Worm (Caenorhabditis elegans) whole organism, L2 larva: ENCODE results near the gene cgr-1.

Experiments
- alr-1 ChIP-seq: fragments of 150-350 bp; optimal IDR thresholded peaks from 2 replicates; lab custom pipeline; 2014; ENCODE audit warnings: missing biosample characterization, missing genetic modification characterization
- aly-2 ChIP-seq: fragments of 150-350 bp; optimal IDR thresholded peaks from 2 replicates; lab custom pipeline; 2014; ENCODE audit warnings: missing biosample characterization, missing genetic modification characterization
- blmp-1 ChIP-seq: sonication (generic microtip); optimal IDR thresholded peaks from 2 replicates; lab custom pipeline; 2017; ENCODE audit warnings: missing genetic modification characterization, mild to moderate bottlenecking, missing compliant biosample characterization, antibody characterized with exemption, moderate library complexity; ENCODE audit not compliant: insufficient read depth
- ceh-16 ChIP-seq: fragments of 150-350 bp; optimal IDR thresholded peaks from 2 replicates; lab custom pipeline; 2014; ENCODE audit warnings: missing biosample characterization, missing genetic modification characterization
- ceh-82 ChIP-seq: fragments of 150-350 bp; optimal IDR thresholded peaks from 2 replicates; lab custom pipeline; 2014; ENCODE audit warnings: missing biosample characterization, missing genetic modification characterization
- crh-2 ChIP-seq: sonication (generic microtip); optimal IDR thresholded peaks from 2 replicates; lab custom pipeline; 2017; ENCODE audit warnings: missing biosample characterization, missing genetic modification characterization
- egl-27 ChIP-seq: sonication (generic microtip); optimal IDR thresholded peaks from 3 replicates; lab custom pipeline; 2017; ENCODE audit warnings: missing biosample characterization, missing genetic modification reagents, missing genetic modification characterization
- elt-1 ChIP-seq: fragments of 150-350 bp; optimal IDR thresholded peaks from 2 replicates; lab custom pipeline; 2014; ENCODE audit warnings: missing biosample characterization, missing genetic modification characterization
- elt-3 ChIP-seq: sonication (generic microtip); optimal IDR thresholded peaks from 2 replicates; lab custom pipeline; 2017; ENCODE audit warnings: missing biosample characterization, missing genetic modification characterization
- fos-1 ChIP-seq: fragments of 150-350 bp; optimal IDR thresholded peaks from 2 replicates; lab custom pipeline; 2014; ENCODE audit warnings: missing biosample characterization, missing genetic modification characterization
- gmeb-1 ChIP-seq: fragments of 150-350 bp; optimal IDR thresholded peaks from 2 replicates; lab custom pipeline; 2014; ENCODE audit warnings: missing biosample characterization, missing genetic modification characterization
- lin-11 ChIP-seq: fragments of 150-350 bp; sonication (generic microtip); optimal IDR thresholded peaks from 2 replicates; lab custom pipeline; 2014; ENCODE audit warnings: missing biosample characterization, missing genetic modification characterization, inconsistent platforms, mixed read lengths
- lin-13 ChIP-seq: fragments of 150-350 bp; optimal IDR thresholded peaks from 2 replicates; lab custom pipeline; 2014; ENCODE audit warnings: missing biosample characterization, missing genetic modification reagents, missing genetic modification characterization
- lin-39 ChIP-seq: fragments of 150-350 bp; optimal IDR thresholded peaks from 2 replicates; lab custom pipeline; 2014; ENCODE audit warnings: missing biosample characterization, missing genetic modification reagents, missing genetic modification characterization
- lsy-2 ChIP-seq, 2 experiments: fragments of 150-350 bp in 1 of 2; sonication (generic microtip) in 1 of 2; optimal IDR thresholded peaks; 2 replicates each; lab custom pipeline; 2014 to 2017; ENCODE audit warnings: missing biosample characterization in 2 of 2, missing genetic modification characterization in 2 of 2
- mbf-1 ChIP-seq: sonication (generic microtip); optimal IDR thresholded peaks from 2 replicates; lab custom pipeline; 2017; ENCODE audit warnings: missing biosample characterization, missing genetic modification characterization
- mdl-1 ChIP-seq, 2 experiments: fragments of 150-350 bp in 1 of 2; sonication (generic microtip) in 1 of 2; optimal IDR thresholded peaks; 2 replicates each; lab custom pipeline; 2017; ENCODE audit warnings: missing biosample characterization in 2 of 2, missing genetic modification characterization in 2 of 2
- nhr-10 ChIP-seq: sonication (generic microtip); optimal IDR thresholded peaks from 2 replicates; lab custom pipeline; 2017; ENCODE audit warnings: missing biosample characterization, missing genetic modification characterization
- nhr-12 ChIP-seq: fragments of 150-350 bp; optimal IDR thresholded peaks from 2 replicates; lab custom pipeline; 2014; ENCODE audit warnings: missing biosample characterization, missing genetic modification characterization
- nhr-129 ChIP-seq: fragments of 150-350 bp; optimal IDR thresholded peaks from 2 replicates; lab custom pipeline; 2014; ENCODE audit warnings: missing biosample characterization, missing genetic modification characterization
- nhr-21 ChIP-seq: fragments of 150-350 bp; optimal IDR thresholded peaks from 2 replicates; lab custom pipeline; 2014; ENCODE audit warnings: missing biosample characterization, missing genetic modification characterization
- nhr-23 ChIP-seq: fragments of 150-350 bp; optimal IDR thresholded peaks from 2 replicates; lab custom pipeline; 2014; ENCODE audit warnings: missing biosample characterization, missing genetic modification reagents, missing genetic modification characterization
- nhr-25 ChIP-seq: fragments of 150-350 bp; sonication (generic microtip); optimal IDR thresholded peaks from 3 replicates; lab custom pipeline; 2014; ENCODE audit warnings: missing biosample characterization, missing genetic modification characterization
- nhr-77 ChIP-seq: fragments of 150-350 bp; optimal IDR thresholded peaks from 2 replicates; lab custom pipeline; 2014; ENCODE audit warnings: missing biosample characterization, missing genetic modification characterization
- peb-1 ChIP-seq: fragments of 150-350 bp; optimal IDR thresholded peaks from 2 replicates; lab custom pipeline; 2014; ENCODE audit warnings: missing biosample characterization, missing genetic modification characterization
- skn-1 ChIP-seq: sonication (generic microtip); optimal IDR thresholded peaks from 2 replicates; lab custom pipeline; 2017; ENCODE audit warnings: missing biosample characterization, missing genetic modification characterization
- sma-3 ChIP-seq: sonication (generic microtip); optimal IDR thresholded peaks from 2 replicates; lab custom pipeline; 2016; ENCODE audit warnings: missing genetic modification reagents, missing genetic modification characterization, missing compliant biosample characterization
- sma-9 ChIP-seq, 2 experiments: fragments of 150-350 bp in 1 of 2; sonication (generic microtip) in 1 of 2; optimal IDR thresholded peaks; 2 replicates each; lab custom pipeline; 2014 to 2016; ENCODE audit warnings: missing genetic modification characterization in 2 of 2, mild to moderate bottlenecking in 1 of 2, missing biosample characterization in 1 of 2, missing compliant biosample characterization in 1 of 2, missing genetic modification reagents in 1 of 2, moderate library complexity in 1 of 2
- snpc-4 ChIP-seq: fragments of 150-350 bp; optimal IDR thresholded peaks from 2 replicates; lab custom pipeline; 2014; ENCODE audit warnings: missing biosample characterization, missing genetic modification characterization
- unc-39 ChIP-seq: fragments of 150-350 bp; optimal IDR thresholded peaks from 2 replicates; lab custom pipeline; 2014; ENCODE audit warnings: missing biosample characterization, missing genetic modification characterization
- unc-55 ChIP-seq: fragments of 150-350 bp; sonication (generic microtip); optimal IDR thresholded peaks from 3 replicates; lab custom pipeline; 2014; ENCODE audit warnings: missing biosample characterization, missing genetic modification reagents, missing genetic modification characterization
- zag-1 ChIP-seq: fragments of 150-350 bp; optimal IDR thresholded peaks from 2 replicates; lab custom pipeline; 2014; ENCODE audit warnings: missing biosample characterization, missing genetic modification characterization
- ztf-4 ChIP-seq: fragments of 150-350 bp; optimal IDR thresholded peaks from 2 replicates; lab custom pipeline; 2014; ENCODE audit warnings: missing biosample characterization, missing genetic modification characterization

The cgr-1 gene

DNA sequence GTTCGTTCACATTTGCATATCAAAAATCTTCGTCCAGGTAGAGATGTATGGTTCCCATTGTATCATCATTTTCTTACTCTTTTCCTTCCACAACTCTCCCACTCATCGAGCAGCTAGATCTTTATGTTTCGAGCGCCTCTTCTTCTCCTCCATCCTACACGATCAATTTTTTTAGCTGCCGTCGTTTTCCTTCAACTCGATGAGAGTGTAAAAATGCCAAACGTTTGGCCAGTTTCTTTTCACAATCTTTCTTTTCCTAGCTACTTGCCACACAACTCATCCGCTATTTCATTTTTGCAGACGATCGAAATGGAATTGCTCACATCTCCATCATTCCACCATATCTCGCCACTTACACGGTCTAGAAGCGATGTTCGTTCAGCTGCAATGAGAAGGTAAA, 1.3 kb upstream of the cgr-1 start, which contains the start of gene C18B2.3:
TSS of gene C18B2.3 (plus strand) at position 301 of the 400 bp plus-strand sequence.
- no peak for TF ChIP-seq sma-3 (GFP tag; lab: Kevin White, UChicago)
- no peak for TF ChIP-seq nhr-12 (tag; lab: Kevin White, UChicago)
- no peak for TF ChIP-seq elt-1 (tag; lab: Kevin White, UChicago)
- TF ChIP-seq lsy-2 (tag; optimal IDR thresholded peaks at IDR 0.05; lab: Kevin White, UChicago), result no peak
- no peak for TF ChIP-seq lin-11 (tag; lab: Kevin White, UChicago)
- TF ChIP-seq snpc-4 (tag; lab: Kevin White, UChicago), result no peak
- no peak for TF ChIP-seq peb-1 (tag; lab: Kevin White, UChicago)
- no peak for TF ChIP-seq nhr-23
- TF ChIP-seq sma-9 (GFP tag; optimal IDR thresholded peaks at IDR 0.05; lab: Kevin White, UChicago), result no peak
- TF ChIP-seq sma-9 (tag; optimal IDR thresholded peaks at IDR 0.05; lab: Kevin White, UChicago), result no peak
- TF ChIP-seq ztf-4, result no peak
- TF ChIP-seq unc-55 (GFP tag; lab: Kevin White, UChicago), result no peak
- TF ChIP-seq elt-3 (tag; lab: Kevin White, UChicago), result no peak

DNA sequence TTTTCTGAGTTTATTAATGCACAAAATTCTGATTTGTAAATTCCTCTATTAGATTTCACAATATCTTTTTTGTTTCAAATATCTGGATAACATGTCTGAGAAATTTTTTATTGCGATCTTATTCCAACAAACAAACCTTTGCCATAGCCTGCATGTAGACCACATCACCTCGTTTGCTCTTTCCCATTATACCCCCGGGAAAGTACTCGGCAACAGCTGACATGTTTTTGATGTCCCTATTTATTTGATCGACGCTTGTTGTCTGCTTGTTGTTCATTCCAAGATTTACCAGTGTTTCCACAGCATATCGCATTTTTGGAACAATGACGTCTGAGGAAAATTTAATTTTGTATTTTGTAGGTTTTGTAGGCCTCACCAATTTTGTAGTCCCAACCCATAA, 397 bp downstream of the cgr-1 start:
- TF ChIP-seq skn-1 (tag; lab: Kevin White, UChicago) (no peak), nhr-10 (tag; lab: Kevin White, UChicago) (no peak), zag-1 (no peak), ceh-82 (tag; lab: Kevin White, UChicago) (no peak), lin-13 (GFP tag; lab: Kevin White, UChicago) (no peak), fos-1 (no peak), nhr-25 (tag; lab: Kevin White, UChicago) (no peak), unc-39 (no peak), lin-39 (tag; lab: Kevin White, UChicago) (no peak)
- TF ChIP-seq, all 48 proteins: peak for 0

DNA sequence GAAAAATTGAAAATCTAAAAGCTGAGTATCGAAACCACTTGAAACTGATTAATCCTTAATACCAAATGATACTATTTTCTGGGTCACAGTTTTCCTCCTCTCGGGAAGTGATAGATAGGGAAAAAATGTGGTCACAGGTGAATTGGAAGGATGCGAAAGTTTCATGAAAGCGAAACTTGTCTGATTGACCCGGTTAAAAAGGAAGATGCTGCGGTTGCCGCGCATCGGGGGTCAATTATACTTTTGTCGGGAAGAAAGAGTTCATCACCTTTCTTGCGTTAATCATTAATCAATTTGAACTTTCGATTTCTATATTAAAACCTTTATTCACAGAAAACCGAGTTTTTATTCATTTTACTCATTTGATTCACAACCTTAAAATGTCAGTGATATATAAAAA, 3.3 kb downstream of the cgr-1 start:
- TF ChIP-seq gmeb-1 (tag; lab: Kevin White, UChicago) (no peak), mbf-1 (tag; lab: Kevin White, UChicago) (no peak), peb-1 (tag; lab: Kevin White, UChicago) (no peak), alr-1 (no peak), ztf-4 (no peak)

DNA sequence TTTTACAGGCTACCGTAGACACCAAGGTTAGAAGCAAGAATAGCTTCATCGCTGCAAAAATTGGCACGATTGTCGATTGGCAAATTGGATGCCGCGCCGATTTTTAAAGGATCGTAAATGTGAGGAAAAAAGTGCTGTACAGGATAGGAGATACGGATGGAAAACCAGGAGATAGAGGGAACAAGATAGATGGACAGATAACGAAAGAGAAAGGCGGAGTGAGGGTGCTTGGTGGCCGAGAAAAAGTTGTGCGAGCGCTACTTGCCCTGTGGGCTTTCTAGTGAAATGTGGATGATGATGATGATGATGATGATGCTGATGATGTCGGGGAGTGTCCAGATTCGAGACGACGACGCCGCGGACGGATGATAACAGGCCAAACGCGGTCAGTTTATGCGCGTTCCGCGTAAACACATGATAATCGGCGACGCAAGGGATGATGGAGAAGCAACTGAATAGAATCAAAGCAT, 3.9 kb downstream of the cgr-1 start, which contains the start of gene T27A10.6:
TSS of gene T27A10.6 (minus strand) at position 51 of the 470 bp plus-strand sequence.
- TF ChIP-seq blmp-1 (tag; lab: Kevin White, UChicago) (peak; percentile 29), mbf-1 (tag; lab: Kevin White, UChicago) (no peak), nhr-21 (tag; lab: Kevin White, UChicago) (peak; percentile 25)
- TF ChIP-seq, all 48 proteins: peak for 2

DNA sequence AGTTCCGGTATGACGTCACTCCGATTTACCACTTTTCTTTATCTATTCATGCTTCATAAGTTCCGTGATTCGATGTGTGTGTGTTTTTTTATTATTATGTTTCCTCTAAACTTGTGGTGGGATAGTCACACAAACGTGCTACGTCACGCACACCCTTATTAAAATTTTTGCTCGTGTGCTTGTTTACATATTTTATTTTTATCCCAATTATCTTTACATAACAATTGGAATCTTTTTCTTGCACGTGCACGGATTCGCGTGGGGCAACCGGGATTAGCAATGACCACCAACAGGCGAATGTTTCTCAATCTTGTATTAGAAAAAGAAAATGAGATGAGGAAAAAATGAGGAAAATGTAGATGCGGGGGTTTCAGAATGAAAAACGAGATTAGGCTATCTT, 9.7 kb downstream of the cgr-1 start:
- TF ChIP-seq nhr-25 (tag; lab: Kevin White, UChicago) (no peak), crh-2 (no peak), ztf-4 (no peak), peb-1 (tag; lab: Kevin White, UChicago) (no peak), nhr-129 (tag; lab: Kevin White, UChicago) (no peak), fos-1 (no peak), nhr-77 (tag; lab: Kevin White, UChicago) (no peak), sma-3 (GFP tag; lab: Kevin White, UChicago) (no peak), lin-39 (tag; lab: Kevin White, UChicago) (no peak), unc-55 (GFP tag; lab: Kevin White, UChicago) (no peak), alr-1 (no peak), ceh-16 (tag; lab: Kevin White, UChicago) (no peak), snpc-4 (tag; lab: Kevin White, UChicago) (no peak), egl-27 (tag; lab: Kevin White, UChicago) (no peak), aly-2 (no peak), mdl-1 (tag; optimal IDR thresholded peaks at IDR 0.05; lab: Kevin White, UChicago) (no peak)
